Fruit fly (Drosophila melanogaster) whole organism, embryonic: ENCODE results near the gene dgt1.

Experiments
- Adf1 ChIP-seq: fragments of 200-800 bp; sonication (Bioruptor generic); IDR thresholded peaks from 2 replicates; pipeline ENCODE4 v1.3.6; 2022; ENCODE audit warnings: missing biosample characterization, missing genetic modification characterization
- Asciz ChIP-seq: fragments of 200-800 bp; sonication (Bioruptor generic); optimal IDR thresholded peaks from 2 replicates; lab custom pipeline; 2017; ENCODE audit warnings: missing biosample characterization, mild to moderate bottlenecking, missing genetic modification characterization, missing genetic modification reagents
- CG10366 ChIP-seq: fragments of 200-800 bp; sonication (Bioruptor generic); IDR thresholded peaks from 2 replicates; pipeline ENCODE4 v1.3.6; 2022; ENCODE audit warnings: missing biosample characterization, missing genetic modification characterization
- CG10654 ChIP-seq: fragments of 200-800 bp; sonication (Bioruptor generic); optimal IDR thresholded peaks from 2 replicates; lab custom pipeline; 2016; ENCODE audit warnings: missing biosample characterization, missing genetic modification characterization
- CG10979 ChIP-seq: fragments of 200-800 bp; sonication (Bioruptor generic); optimal IDR thresholded peaks from 2 replicates; lab custom pipeline; 2018; ENCODE audit warnings: missing biosample characterization, mild to moderate bottlenecking, missing genetic modification characterization, moderate library complexity
- CG11093 ChIP-seq: fragments of 200-800 bp; sonication (Bioruptor generic); IDR thresholded peaks from 3 replicates; pipeline ENCODE4 v1.3.6; 2022; ENCODE audit warnings: missing biosample characterization, missing genetic modification characterization
- CG12391 ChIP-seq: fragments of 200-800 bp; sonication (Bioruptor generic); optimal IDR thresholded peaks from 3 replicates; lab custom pipeline; 2018; ENCODE audit warnings: missing biosample characterization, mild to moderate bottlenecking, missing genetic modification characterization, moderate library complexity
- CG13775 ChIP-seq: fragments of 200-800 bp; sonication (Bioruptor generic); optimal IDR thresholded peaks from 3 replicates; lab custom pipeline; 2017; ENCODE audit warnings: missing biosample characterization, mild to moderate bottlenecking, missing genetic modification characterization
- CG15073 ChIP-seq: fragments of 200-800 bp; sonication (Bioruptor generic); optimal IDR thresholded peaks from 2 replicates; lab custom pipeline; 2016; ENCODE audit warnings: missing biosample characterization, missing genetic modification characterization
- CG15269 ChIP-seq: fragments of 200-800 bp; sonication (Bioruptor generic); optimal IDR thresholded peaks from 2 replicates; lab custom pipeline; 2018; ENCODE audit warnings: missing biosample characterization, mild to moderate bottlenecking, missing genetic modification characterization, moderate library complexity
- CG16813 ChIP-seq: fragments of 200-800 bp; sonication (Bioruptor generic); IDR thresholded peaks from 3 replicates; pipeline ENCODE4 v1.3.6; 2022; ENCODE audit warnings: missing biosample characterization, missing genetic modification characterization; ENCODE audit not compliant: partially characterized antibody
- CG17612 ChIP-seq: fragments of 200-800 bp; sonication (Bioruptor generic); IDR thresholded peaks from 2 replicates; pipeline ENCODE4 v1.3.6; 2022; ENCODE audit warnings: missing biosample characterization, missing genetic modification characterization
- CG18476 ChIP-seq: fragments of 200-800 bp; sonication (Bioruptor generic); optimal IDR thresholded peaks from 2 replicates; lab custom pipeline; 2016; ENCODE audit warnings: missing biosample characterization, mild to moderate bottlenecking, missing genetic modification characterization
- CG2129 ChIP-seq: fragments of 200-800 bp; sonication (Bioruptor generic); IDR thresholded peaks from 2 replicates; pipeline ENCODE4 v1.3.6; 2022; ENCODE audit warnings: missing biosample characterization, missing genetic modification characterization; ENCODE audit not compliant: partially characterized antibody
- CG2199 ChIP-seq: fragments of 200-800 bp; sonication (Bioruptor generic); IDR thresholded peaks from 3 replicates; pipeline ENCODE4 v1.3.6; 2022; ENCODE audit warnings: missing biosample characterization, missing genetic modification characterization
- CG31441 ChIP-seq: fragments of 200-800 bp; sonication (Bioruptor generic); IDR thresholded peaks from 2 replicates; pipeline ENCODE4 v1.3.6; 2022; ENCODE audit warnings: missing biosample characterization, missing genetic modification characterization
- CG3163 ChIP-seq: fragments of 200-800 bp; sonication (Bioruptor generic); optimal IDR thresholded peaks from 3 replicates; lab custom pipeline; 2016; ENCODE audit warnings: missing biosample characterization, missing genetic modification characterization
- CG34376 ChIP-seq: fragments of 200-800 bp; sonication (Bioruptor generic); optimal IDR thresholded peaks from 2 replicates; lab custom pipeline; 2018; ENCODE audit warnings: missing biosample characterization, mild to moderate bottlenecking, missing genetic modification characterization
- CG3726 ChIP-seq: fragments of 200-800 bp; sonication (Bioruptor generic); IDR thresholded peaks from 3 replicates; pipeline ENCODE4, ENCODE4 v1.3.6; 2022; ENCODE audit warnings: missing biosample characterization, missing genetic modification characterization
- CG4328 ChIP-seq: fragments of 200-800 bp; sonication (Bioruptor generic); optimal IDR thresholded peaks from 3 replicates; lab custom pipeline; 2017; ENCODE audit warnings: missing biosample characterization, missing genetic modification reagents, missing genetic modification characterization
- CG4854 ChIP-seq: fragments of 200-800 bp; sonication (Bioruptor generic); optimal IDR thresholded peaks from 2 replicates; lab custom pipeline; 2016; ENCODE audit warnings: missing biosample characterization, missing genetic modification characterization, inconsistent platforms
- CG6254 ChIP-seq: fragments of 200-800 bp; sonication (Bioruptor generic); optimal IDR thresholded peaks from 3 replicates; lab custom pipeline; 2017; ENCODE audit warnings: mild to moderate bottlenecking, missing biosample characterization, missing genetic modification reagents, missing genetic modification characterization
- CG6654 ChIP-seq: fragments of 200-800 bp; sonication (Bioruptor generic); optimal IDR thresholded peaks from 2 replicates; lab custom pipeline; 2017; ENCODE audit warnings: missing biosample characterization, mild to moderate bottlenecking, missing genetic modification characterization
- CG7271 ChIP-seq: fragments of 200-800 bp; sonication (Bioruptor generic); optimal IDR thresholded peaks from 2 replicates; lab custom pipeline; 2018; ENCODE audit warnings: missing biosample characterization, mild to moderate bottlenecking, missing genetic modification characterization, moderate library complexity
- CG8765 ChIP-seq: fragments of 200-800 bp; sonication (Bioruptor generic); IDR thresholded peaks from 2 replicates; pipeline ENCODE4 v1.3.6; 2022; ENCODE audit warnings: missing biosample characterization, missing genetic modification characterization
- Dll ChIP-seq: fragments of 200-800 bp; sonication (Bioruptor generic); IDR thresholded peaks from 4 replicates; pipeline ENCODE4 v1.3.6; 2022; ENCODE audit warnings: missing biosample characterization, missing genetic modification characterization; ENCODE audit not compliant: partially characterized antibody
- Elba2 ChIP-seq: fragments of 200-800 bp; sonication (Bioruptor generic); optimal IDR thresholded peaks from 3 replicates; lab custom pipeline; 2016; ENCODE audit warnings: missing biosample characterization, missing genetic modification characterization
- Fer2 ChIP-seq: fragments of 200-800 bp; sonication (Bioruptor generic); optimal IDR thresholded peaks from 2 replicates; lab custom pipeline; 2018; ENCODE audit warnings: missing biosample characterization, mild to moderate bottlenecking, missing genetic modification characterization, moderate library complexity
- Hr39 ChIP-seq: fragments of >200 bp; optimal IDR thresholded peaks from 2 replicates; lab custom pipeline; 2017
- Kr ChIP-seq: fragments of 200-800 bp; sonication (Bioruptor generic); optimal IDR thresholded peaks from 2 replicates; lab custom pipeline; 2017; ENCODE audit warnings: missing biosample characterization, mild to moderate bottlenecking, missing genetic modification characterization
- MESR4 ChIP-seq: fragments of 200-800 bp; sonication (Bioruptor generic); optimal IDR thresholded peaks from 2 replicates; lab custom pipeline; 2018; ENCODE audit warnings: missing biosample characterization, mild to moderate bottlenecking, missing genetic modification characterization, moderate library complexity
- NFAT ChIP-seq: fragments of 200-800 bp; sonication (Bioruptor generic); IDR thresholded peaks from 2 replicates; pipeline ENCODE4 v1.3.6; 2022; ENCODE audit warnings: missing biosample characterization, missing genetic modification characterization
- Sox100B ChIP-seq: fragments of 200-800 bp; sonication (Bioruptor generic); optimal IDR thresholded peaks from 3 replicates; lab custom pipeline; 2018; ENCODE audit warnings: missing biosample characterization, mild to moderate bottlenecking, missing genetic modification characterization
- Sry-β ChIP-seq: fragments of 200-800 bp; sonication (Bioruptor generic); optimal IDR thresholded peaks from 2 replicates; lab custom pipeline; 2018; ENCODE audit warnings: missing biosample characterization, mild to moderate bottlenecking, missing genetic modification characterization, moderate library complexity
- ac ChIP-seq: fragments of 200-800 bp; sonication (Bioruptor generic); optimal IDR thresholded peaks from 3 replicates; lab custom pipeline; 2017; ENCODE audit warnings: missing biosample characterization, mild to moderate bottlenecking, missing genetic modification characterization
- al ChIP-seq: fragments of 200-800 bp; sonication (Bioruptor generic); IDR thresholded peaks from 2 replicates; pipeline ENCODE4 v1.3.6; 2022; ENCODE audit warnings: missing biosample characterization, missing genetic modification characterization
- amos ChIP-seq: fragments of 200-800 bp; sonication (Bioruptor generic); IDR thresholded peaks from 2 replicates; pipeline ENCODE4 v1.3.6; 2022; ENCODE audit warnings: missing biosample characterization, missing genetic modification characterization; ENCODE audit not compliant: partially characterized antibody
- ash1 ChIP-seq: fragments of 200-800 bp; sonication (Bioruptor generic); optimal IDR thresholded peaks from 2 replicates; lab custom pipeline; 2018; ENCODE audit warnings: missing biosample characterization, mild to moderate bottlenecking, missing genetic modification characterization
- corto ChIP-seq: fragments of 200-800 bp; sonication (Bioruptor generic); optimal IDR thresholded peaks from 2 replicates; lab custom pipeline; 2016; ENCODE audit warnings: missing biosample characterization, mild to moderate bottlenecking, missing genetic modification characterization, moderate library complexity
- cwo ChIP-seq: fragments of 200-800 bp; sonication (Bioruptor generic); optimal IDR thresholded peaks from 3 replicates; lab custom pipeline; 2017; ENCODE audit warnings: missing biosample characterization, missing genetic modification characterization, mild to moderate bottlenecking, moderate library complexity, missing genetic modification reagents
- dm ChIP-seq: fragments of 200-800 bp; sonication (Bioruptor generic); optimal IDR thresholded peaks from 3 replicates; lab custom pipeline; 2016; ENCODE audit warnings: missing biosample characterization, missing genetic modification characterization
- ems ChIP-seq: fragments of 200-800 bp; sonication (Bioruptor generic); optimal IDR thresholded peaks from 3 replicates; lab custom pipeline; 2016; ENCODE audit warnings: missing biosample characterization, missing genetic modification characterization
- odd ChIP-seq: fragments of 200-800 bp; sonication (Bioruptor generic); optimal IDR thresholded peaks from 2 replicates; lab custom pipeline; 2017; ENCODE audit warnings: missing biosample characterization, mild to moderate bottlenecking, missing genetic modification characterization
- pb ChIP-seq: fragments of 200-800 bp; sonication (Bioruptor generic); optimal IDR thresholded peaks from 3 replicates; lab custom pipeline; 2016; ENCODE audit warnings: missing biosample characterization, missing genetic modification characterization
- phol ChIP-seq: fragments of 200-800 bp; sonication (Bioruptor generic); optimal IDR thresholded peaks from 3 replicates; lab custom pipeline; 2018; ENCODE audit warnings: missing biosample characterization, mild to moderate bottlenecking, missing genetic modification characterization, moderate library complexity
- prd ChIP-seq, 3 experiments: fragments of >200 bp in 2 of 3; fragments of 200-800 bp in 1 of 3; sonication (Bioruptor generic) in 1 of 3; optimal IDR thresholded peaks in 2 of 3; IDR thresholded peaks in 1 of 3; 2 replicates in 2 of 3; 3 replicates in 1 of 3; pipeline versions ENCODE4 v1.3.6 to Lab custom; 2017 to 2022; ENCODE audit warnings: missing biosample characterization in 1 of 3, missing genetic modification characterization in 1 of 3
- sna ChIP-seq: fragments of 200-800 bp; sonication (Bioruptor generic); IDR thresholded peaks from 2 replicates; pipeline ENCODE4 v1.3.6; 2022; ENCODE audit warnings: missing biosample characterization, missing genetic modification characterization; ENCODE audit not compliant: partially characterized antibody
- so ChIP-seq: fragments of 200-800 bp; sonication (Bioruptor generic); IDR thresholded peaks from 3 replicates; pipeline ENCODE4 v1.3.6; 2022; ENCODE audit warnings: missing biosample characterization, missing genetic modification characterization
- ssp ChIP-seq: fragments of 200-800 bp; sonication (Bioruptor generic); IDR thresholded peaks from 2 replicates; pipeline ENCODE4 v1.3.6; 2022; ENCODE audit warnings: missing biosample characterization, missing genetic modification characterization
- ttk ChIP-seq: fragments of 200-800 bp; sonication (Bioruptor generic); IDR thresholded peaks from 2 replicates; pipeline ENCODE4 v2.1.2; 2022; ENCODE audit warnings: missing biosample characterization, missing genetic modification characterization
- tx ChIP-seq: fragments of 200-800 bp; sonication (Bioruptor generic); optimal IDR thresholded peaks from 2 replicates; lab custom pipeline; 2016; ENCODE audit warnings: missing biosample characterization, missing genetic modification characterization

dgt1 gene

DNA sequence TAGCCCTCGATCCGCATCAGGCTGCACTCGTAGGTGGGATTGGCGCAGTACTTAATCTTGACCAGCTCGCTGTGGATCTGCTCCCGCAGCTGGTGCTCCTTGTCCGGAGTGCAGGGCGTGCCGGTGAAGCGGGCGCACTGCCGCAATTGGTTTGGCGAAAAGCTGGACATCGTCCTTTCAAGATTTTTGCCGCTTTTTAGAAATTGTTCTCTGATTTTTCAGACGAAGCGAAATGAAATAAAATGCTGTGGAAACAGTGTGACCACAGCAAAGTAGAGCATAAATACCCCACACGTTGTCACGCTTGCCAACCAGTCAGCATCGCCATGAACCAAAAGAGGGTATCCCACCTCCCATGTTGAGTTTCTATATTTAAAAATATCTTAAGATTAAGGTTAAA, at the start of gene dgt1 (continued):
- TF ChIP-seq CG16813 (GFP tag; lab: Robert Waterston, UW) (no peak), CG11093 (no peak), CG6654 (GFP tag; lab: Kevin White, UChicago) (no peak), CG7271 (no peak), Sry-β (no peak), Dll (no peak), cwo (GFP tag; lab: Kevin White, UChicago) (no peak), corto (GFP tag; lab: Kevin White, UChicago) (no peak), phol (tag; lab: Kevin White, UChicago) (peak; percentile 14), CG3163 (GFP tag; lab: Kevin White, UChicago) (no peak), Kr (GFP tag; lab: Kevin White, UChicago) (no peak), amos (GFP tag; lab: Robert Waterston, UW) (no peak), Sox100B (no peak), dm (GFP tag; lab: Kevin White, UChicago) (peak; percentile 42), CG10366 (GFP tag; lab: Robert Waterston, UW) (no peak), odd (GFP tag; lab: Kevin White, UChicago) (no peak), MESR4 (GFP tag; lab: Kevin White, UChicago) (peak; percentile 95), Adf1 (GFP tag; lab: Robert Waterston, UW) (no peak), CG13775 (GFP tag; lab: Kevin White, UChicago) (no peak), CG2129 (GFP tag; lab: Robert Waterston, UW) (no peak), CG6254 (GFP tag; lab: Kevin White, UChicago) (no peak), ac (GFP tag; lab: Kevin White, UChicago) (no peak), CG12391 (no peak), CG18476 (GFP tag; lab: Kevin White, UChicago) (no peak), ttk (GFP tag; lab: Robert Waterston, UW) (no peak), CG15269 (tag; lab: Kevin White, UChicago) (no peak), prd (optimal IDR thresholded peaks at IDR 0.05; lab: Kevin White, UChicago) (no peak), prd (GFP tag; IDR thresholded peaks at IDR 0.05; lab: Robert Waterston, UW) (no peak), CG17612 (GFP tag; lab: Robert Waterston, UW) (no peak), pb (no peak), CG15073 (no peak), CG10979 (tag; lab: Kevin White, UChicago) (no peak), Asciz (GFP tag; lab: Kevin White, UChicago) (no peak), NFAT (GFP tag; lab: Robert Waterston, UW) (no peak), CG4328 (GFP tag; lab: Kevin White, UChicago) (no peak), CG31441 (GFP tag; lab: Robert Waterston, UW) (no peak), sna (GFP tag; lab: Robert Waterston, UW) (no peak), Hr39 (lab: Kevin White, UChicago) (no peak), CG8765 (GFP tag; lab: Robert Waterston, UW) (no peak), Elba2 (GFP tag; lab: Kevin White, UChicago) (peak; percentile 40), al (GFP tag; lab: Robert Waterston, UW) (no peak), ash1 (GFP tag; lab: Kevin White, UChicago) (no peak), CG34376 (GFP tag; lab: Kevin White, UChicago) (peak; percentile 15), ssp (GFP tag; lab: Robert Waterston, UW) (no peak), tx (GFP tag; lab: Kevin White, UChicago) (no peak), so (GFP tag; lab: Robert Waterston, UW) (no peak), ems (peak; percentile 14), Fer2 (tag; lab: Kevin White, UChicago) (no peak), CG4854 (GFP tag; lab: Kevin White, UChicago) (no peak), CG10654 (no peak), CG3726 (GFP tag; lab: Robert Waterston, UW) (no peak), CG2199 (GFP tag; lab: Robert Waterston, UW) (no peak)
